Worm (Caenorhabditis elegans): ENCODE measurements around the gene F38B6.8.

F38B6.8 gene

DNA sequence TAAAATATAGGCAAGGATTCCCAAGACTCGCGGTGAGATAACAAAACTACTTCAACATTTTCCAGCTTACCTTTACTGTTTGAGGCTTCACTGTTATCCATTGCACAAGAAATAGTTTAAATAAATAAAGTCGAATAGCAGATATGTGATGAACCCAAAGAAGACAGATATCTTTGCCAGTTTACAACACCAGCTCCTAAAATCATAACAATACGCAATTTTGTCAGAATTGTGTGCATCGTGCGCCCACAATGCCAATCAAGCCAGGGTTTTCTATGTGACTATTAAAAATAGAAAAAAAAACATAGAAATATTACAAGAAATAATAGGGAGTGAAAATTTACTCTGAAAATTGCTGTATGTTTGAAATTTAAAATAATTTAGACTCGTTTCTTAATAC lies at the start of gene F38B6.8:
Gene F38B6.8 (minus strand): TSS at position 101 of the 400 bp plus-strand sequence.
- TF ChIP-seq elt-2 (tag; optimal IDR thresholded peaks at IDR 0.05), result no peak
- TF ChIP-seq lin-35 (GFP tag; optimal IDR thresholded peaks at IDR 0.05), result no peak
- TF ChIP-seq ets-5 (GFP tag; IDR thresholded peaks at IDR 0.05), result no peak
- TF ChIP-seq xbp-1 (tag; optimal IDR thresholded peaks at IDR 0.05), result no peak
- no peak for TF ChIP-seq hpl-2 (GFP tag; optimal IDR thresholded peaks at IDR 0.05)
- TF ChIP-seq nhr-11 (tag; optimal IDR thresholded peaks at IDR 0.05), result no peak
- no peak for TF ChIP-seq unc-62 (GFP tag; optimal IDR thresholded peaks at IDR 0.05)
- TF ChIP-seq nhr-90 (tag; optimal IDR thresholded peaks at IDR 0.05; ENCODE audit: poor library complexity), result no peak

DNA sequence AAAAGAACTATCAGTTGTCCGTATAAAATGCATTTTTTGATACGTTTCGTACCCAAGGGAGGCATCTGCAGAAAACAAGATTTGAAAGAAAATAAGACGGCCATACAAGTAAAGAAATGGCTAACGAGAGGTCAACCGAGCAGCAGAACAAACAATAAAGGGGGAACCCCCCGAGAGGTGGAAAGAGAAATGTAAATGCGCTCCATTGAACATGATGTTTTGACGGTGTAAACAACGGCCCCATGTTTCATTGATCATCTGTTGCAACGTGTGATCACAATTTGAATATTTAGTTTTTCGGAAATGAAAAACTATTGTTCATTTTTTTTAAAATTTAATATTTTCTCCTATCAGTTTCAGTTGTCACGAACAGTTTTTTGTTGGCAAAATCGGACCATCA lies 47.0 kb upstream of the F38B6.8 start, which contains the start of gene K11G12.6:
Gene K11G12.6 (minus strand): TSS at position 65 of the 400 bp plus-strand sequence.
- no peak for TF ChIP-seq hlh-17 (GFP tag; optimal IDR thresholded peaks at IDR 0.05; ENCODE audit: borderline replicate concordance)
- no peak for TF ChIP-seq ama-1 (optimal IDR thresholded peaks at IDR 0.05)
- no peak for TF ChIP-seq fos-1 (tag; optimal IDR thresholded peaks at IDR 0.05)
- TF ChIP-seq ztf-11 (tag; optimal IDR thresholded peaks at IDR 0.05), result no peak
- TF ChIP-seq C16A3.4 (tag; optimal IDR thresholded peaks at IDR 0.05), result peak; percentile 10
- no peak for TF ChIP-seq mef-2 (tag; optimal IDR thresholded peaks at IDR 0.05)
- no peak for TF ChIP-seq nhr-85 (tag)
- TF ChIP-seq nhr-20 (tag; optimal IDR thresholded peaks at IDR 0.05), result peak; percentile 41
- TF ChIP-seq unc-62 (GFP tag; optimal IDR thresholded peaks at IDR 0.05), result no peak
- TF ChIP-seq ztf-4 (tag; optimal IDR thresholded peaks at IDR 0.05), result no peak
- TF ChIP-seq aha-1 (tag; optimal IDR thresholded peaks at IDR 0.05), result no peak
- peak; percentile 43 for TF ChIP-seq xbp-1 (tag; optimal IDR thresholded peaks at IDR 0.05)
- peak in 1 of 2 experiments; percentile 30 for TF ChIP-seq lin-35 (GFP tag; optimal IDR thresholded peaks at IDR 0.05)
- TF ChIP-seq unc-86 (tag; optimal IDR thresholded peaks at IDR 0.05), result no peak
- no peak for TF ChIP-seq C34B4.2 (tag; optimal IDR thresholded peaks at IDR 0.05)
- no peak for TF ChIP-seq egl-13 (tag; optimal IDR thresholded peaks at IDR 0.05)
- TF ChIP-seq lsy-2 (tag; optimal IDR thresholded peaks at IDR 0.05), result no peak
- no peak for TF ChIP-seq pqm-1 (tag; optimal IDR thresholded peaks at IDR 0.05)
- no peak for TF ChIP-seq efl-1 (optimal IDR thresholded peaks at IDR 0.05)
- TF ChIP-seq efl-1 (GFP tag; optimal IDR thresholded peaks at IDR 0.05 in 1 of 2), result no peak
- TF ChIP-seq isw-1 (GFP tag; IDR thresholded peaks at IDR 0.05), result no peak
- TF ChIP-seq nhr-77 (tag; optimal IDR thresholded peaks at IDR 0.05), result no peak
- no peak for TF ChIP-seq nhr-11 (tag; optimal IDR thresholded peaks at IDR 0.05)
- TF ChIP-seq nhr-12 (tag; optimal IDR thresholded peaks at IDR 0.05), result no peak
- TF ChIP-seq skn-1 (tag; optimal IDR thresholded peaks at IDR 0.05), result peak; percentile 3
- no peak for TF ChIP-seq aly-2 (tag; optimal IDR thresholded peaks at IDR 0.05)
- no peak for TF ChIP-seq efl-3 (GFP tag; optimal IDR thresholded peaks at IDR 0.05)
- no peak for TF ChIP-seq elt-3 (tag; optimal IDR thresholded peaks at IDR 0.05)
- no peak for TF ChIP-seq alr-1 (tag; optimal IDR thresholded peaks at IDR 0.05; ENCODE audit: borderline replicate concordance)
- TF ChIP-seq sup-37 (GFP tag; optimal IDR thresholded peaks at IDR 0.05), result no peak
- peak; percentile 54 for TF ChIP-seq mep-1 (tag; optimal IDR thresholded peaks at IDR 0.05)
- peak; percentile 44 for TF ChIP-seq snu-23 (GFP tag; optimal IDR thresholded peaks at IDR 0.05)
- TF ChIP-seq sptf-1 (tag; optimal IDR thresholded peaks at IDR 0.05), result no peak
- no peak for TF ChIP-seq grh-1 (GFP tag; IDR thresholded peaks at IDR 0.05)
- TF ChIP-seq lin-14 (GFP tag; optimal IDR thresholded peaks at IDR 0.05), result peak; percentile 72
- TF ChIP-seq rnt-1 (tag; optimal IDR thresholded peaks at IDR 0.05), result peak; percentile 1
- TF ChIP-seq irx-1 (tag; optimal IDR thresholded peaks at IDR 0.05), result no peak
- TF ChIP-seq zip-4 (GFP tag; optimal IDR thresholded peaks at IDR 0.05), result no peak
- peak in 1 of 2 experiments; percentile 12 for TF ChIP-seq mdl-1 (tag; optimal IDR thresholded peaks at IDR 0.05)
- TF ChIP-seq dsc-1 (tag; optimal IDR thresholded peaks at IDR 0.05), result no peak
- TF ChIP-seq nhr-19 (GFP tag; conservative IDR thresholded peaks at IDR 0.05), result no peak
- TF ChIP-seq ceh-90 (tag; optimal IDR thresholded peaks at IDR 0.05), result no peak
- TF ChIP-seq ceh-82 (tag; optimal IDR thresholded peaks at IDR 0.05), result peak in 1 of 3 experiments; percentile 5
- no peak for TF ChIP-seq zag-1 (tag; optimal IDR thresholded peaks at IDR 0.05)
- no peak for TF ChIP-seq tlp-1 (tag; optimal IDR thresholded peaks at IDR 0.05)
- no peak for TF ChIP-seq lin-15B (tag; optimal IDR thresholded peaks at IDR 0.05)
- no peak for TF ChIP-seq elt-2 (tag; optimal IDR thresholded peaks at IDR 0.05)
- no peak for TF ChIP-seq fkh-10 (GFP tag; optimal IDR thresholded peaks at IDR 0.05)
- peak; percentile 52 for TF ChIP-seq nhr-71 (tag; optimal IDR thresholded peaks at IDR 0.05)
